Worm (Caenorhabditis elegans): Measurements from ENCODE around the gene irld-20.
A peak's percentile ranks its signal among the peaks of the same experiment; 100 is the strongest.

The irld-20 gene

DNA sequence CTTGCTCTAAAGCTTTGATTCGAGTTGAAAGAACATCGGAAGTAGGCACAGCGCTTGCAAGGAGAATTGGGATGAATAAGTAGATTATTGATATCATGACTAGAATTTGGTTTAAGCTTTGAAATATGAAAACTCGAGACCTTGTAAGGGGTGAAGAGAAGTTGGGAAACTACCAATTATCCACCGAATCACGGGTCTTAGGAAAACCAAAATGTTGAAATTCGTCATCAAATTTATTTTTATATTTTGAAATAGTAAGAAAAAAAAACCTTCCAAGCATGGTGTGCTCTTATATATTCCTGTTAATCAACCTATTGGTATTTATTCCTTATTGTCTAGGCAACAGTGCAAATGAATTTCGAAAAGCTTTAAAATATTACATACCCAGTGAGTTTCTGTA is at the start of gene irld-20, which contains the start of gene irld-60:
Gene irld-20 (plus strand): TSS at position 279 of the 400 bp plus-strand sequence.
Gene irld-60 (minus strand): TSS at position 101 of the 400 bp plus-strand sequence.
- TF ChIP-seq sup-37 (GFP tag; optimal IDR thresholded peaks at IDR 0.05) = no peak
- peak; percentile 14 for TF ChIP-seq nhr-85 (tag)

DNA sequence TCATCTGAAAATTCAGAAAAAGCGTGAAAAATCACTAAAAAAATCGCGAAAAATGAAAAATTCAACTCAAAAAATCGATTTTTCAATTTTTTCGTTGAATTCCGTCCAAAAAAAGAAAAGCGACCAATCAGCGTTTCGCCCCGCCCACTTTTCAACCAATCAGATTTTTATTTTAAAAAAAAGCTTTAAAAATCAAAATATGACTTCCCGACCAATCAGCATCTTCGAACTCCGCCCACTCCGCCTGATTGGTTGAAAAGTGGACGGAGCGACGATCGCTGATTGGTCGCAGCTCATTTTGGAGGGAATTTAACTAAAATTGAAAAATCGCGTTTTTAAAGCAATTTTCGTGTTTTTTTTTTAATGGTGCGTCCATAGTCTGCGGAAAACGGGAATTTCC is 48.5 kb upstream of the irld-20 start:
- TF ChIP-seq efl-1 (optimal IDR thresholded peaks at IDR 0.05) = no peak
- TF ChIP-seq efl-1 (GFP tag; optimal IDR thresholded peaks at IDR 0.05 in 1 of 2) = no peak
- TF ChIP-seq skn-1 (tag; optimal IDR thresholded peaks at IDR 0.05) = no peak
- TF ChIP-seq lin-14 (GFP tag; optimal IDR thresholded peaks at IDR 0.05) = no peak
- TF ChIP-seq fkh-8 (tag; optimal IDR thresholded peaks at IDR 0.05) = no peak
- TF ChIP-seq zag-1 (tag; optimal IDR thresholded peaks at IDR 0.05) = no peak
- no peak for TF ChIP-seq sptf-1 (tag; optimal IDR thresholded peaks at IDR 0.05)
- no peak for TF ChIP-seq pax-3 (tag; optimal IDR thresholded peaks at IDR 0.05)
- no peak for TF ChIP-seq nhr-84 (tag; optimal IDR thresholded peaks at IDR 0.05)
- TF ChIP-seq sox-4 (tag; optimal IDR thresholded peaks at IDR 0.05) = no peak

DNA sequence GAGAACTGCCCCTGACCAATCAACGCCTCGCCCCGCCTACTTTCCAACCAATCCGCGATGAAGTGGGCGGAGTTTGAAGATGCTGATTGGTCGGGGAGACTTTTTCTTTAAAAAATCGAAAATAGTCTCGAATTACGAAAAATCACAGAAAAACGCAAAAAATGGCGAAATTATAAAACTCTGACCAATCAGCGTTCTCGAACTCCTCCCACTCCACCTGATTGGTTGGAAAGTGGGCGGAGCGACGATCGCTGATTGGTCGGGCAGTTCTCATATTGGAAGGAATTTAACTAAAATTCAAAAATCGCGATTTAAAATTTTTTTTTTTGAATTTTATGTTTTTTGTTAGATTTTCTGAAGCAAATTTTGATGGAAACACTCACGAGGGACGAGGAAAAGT is 47.7 kb upstream of the irld-20 start:
- TF ChIP-seq hlh-17 (GFP tag; optimal IDR thresholded peaks at IDR 0.05; ENCODE audit: borderline replicate concordance) (no peak), Y116A8C.19 (tag; optimal IDR thresholded peaks at IDR 0.05; ENCODE audit: borderline replicate concordance) (no peak), unc-86 (tag; optimal IDR thresholded peaks at IDR 0.05) (no peak), unc-30 (tag; optimal IDR thresholded peaks at IDR 0.05) (no peak), zag-1 (tag; optimal IDR thresholded peaks at IDR 0.05) (no peak), hlh-4 (tag; optimal IDR thresholded peaks at IDR 0.05) (no peak), C04F5.9 (tag; optimal IDR thresholded peaks at IDR 0.05) (no peak), tbx-2 (tag; optimal IDR thresholded peaks at IDR 0.05) (no peak), ceh-8 (GFP tag; optimal IDR thresholded peaks at IDR 0.05) (no peak)

DNA sequence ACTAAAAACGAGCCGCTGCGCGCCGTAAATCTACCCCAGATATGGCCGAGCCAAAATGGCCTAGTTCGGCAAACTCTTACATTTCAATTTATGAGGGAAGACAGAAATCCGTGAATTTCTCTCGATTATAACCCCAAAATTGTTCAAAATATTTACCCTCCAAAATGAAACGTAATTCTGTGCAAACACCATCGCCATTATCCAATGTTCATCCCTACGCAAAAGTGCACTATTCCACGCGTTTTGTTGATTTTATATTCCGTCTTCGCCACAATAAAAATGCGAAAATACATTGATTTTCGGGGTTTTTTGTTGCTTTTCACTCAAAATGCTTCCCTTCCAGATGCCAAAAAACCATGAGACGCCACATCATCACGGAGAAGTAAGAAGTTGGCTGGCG is 39.7 kb upstream of the irld-20 start, which contains the start of gene hut-1:
Gene hut-1 (plus strand): TSS at position 344 of the 400 bp plus-strand sequence.
- no peak for TF ChIP-seq sox-4 (tag; optimal IDR thresholded peaks at IDR 0.05)
- no peak for TF ChIP-seq efl-3 (GFP tag; optimal IDR thresholded peaks at IDR 0.05)
- peak; percentile 64 to 80 for TF ChIP-seq lsy-2 (tag; optimal IDR thresholded peaks at IDR 0.05)
- no peak for TF ChIP-seq nhr-90 (tag; optimal IDR thresholded peaks at IDR 0.05; ENCODE audit: poor library complexity)
- TF ChIP-seq nhr-12 (tag; optimal IDR thresholded peaks at IDR 0.05) = no peak
- TF ChIP-seq fkh-10 (GFP tag; optimal IDR thresholded peaks at IDR 0.05) = no peak
- no peak for TF ChIP-seq nhr-85 (tag)
- TF ChIP-seq fkh-4 (tag; optimal IDR thresholded peaks at IDR 0.05; ENCODE audit: borderline replicate concordance) = no peak
- TF ChIP-seq grh-1 (GFP tag; IDR thresholded peaks at IDR 0.05) = no peak
- no peak for TF ChIP-seq unc-62 (GFP tag; optimal IDR thresholded peaks at IDR 0.05)
- TF ChIP-seq nhr-47 (tag; optimal IDR thresholded peaks at IDR 0.05) = peak; percentile 46
- no peak for TF ChIP-seq ztf-11 (tag; optimal IDR thresholded peaks at IDR 0.05)
- TF ChIP-seq efl-1 (optimal IDR thresholded peaks at IDR 0.05) = peak; percentile 60 to 85
- peak; percentile 88 to 98 for TF ChIP-seq efl-1 (GFP tag; optimal IDR thresholded peaks at IDR 0.05 in 1 of 2)
- no peak for TF ChIP-seq Y116A8C.19 (tag; optimal IDR thresholded peaks at IDR 0.05; ENCODE audit: borderline replicate concordance)
- no peak for TF ChIP-seq vab-15 (tag; optimal IDR thresholded peaks at IDR 0.05)
- no peak for TF ChIP-seq ceh-90 (tag; optimal IDR thresholded peaks at IDR 0.05)
- peak; percentile 1 to 60 (median 37) for TF ChIP-seq ceh-82 (tag; optimal IDR thresholded peaks at IDR 0.05)
- peak in 1 of 6 experiments; percentile 59 for TF ChIP-seq elt-3 (tag; optimal IDR thresholded peaks at IDR 0.05)
- no peak for TF ChIP-seq hlh-17 (GFP tag; optimal IDR thresholded peaks at IDR 0.05; ENCODE audit: borderline replicate concordance)
- no peak for TF ChIP-seq zip-4 (GFP tag; optimal IDR thresholded peaks at IDR 0.05)
- TF ChIP-seq aly-2 (tag; optimal IDR thresholded peaks at IDR 0.05) = peak; percentile 14
- no peak for TF ChIP-seq egl-27 (tag; optimal IDR thresholded peaks at IDR 0.05)
- TF ChIP-seq xbp-1 (tag; optimal IDR thresholded peaks at IDR 0.05) = peak; percentile 82
- no peak for TF ChIP-seq sptf-1 (tag; optimal IDR thresholded peaks at IDR 0.05)
- no peak for TF ChIP-seq isw-1 (GFP tag; IDR thresholded peaks at IDR 0.05)
- TF ChIP-seq nhr-84 (tag; optimal IDR thresholded peaks at IDR 0.05) = no peak
- peak; percentile 72 for TF ChIP-seq snu-23 (GFP tag; optimal IDR thresholded peaks at IDR 0.05)
- TF ChIP-seq hlh-4 (tag; optimal IDR thresholded peaks at IDR 0.05) = no peak
- no peak for TF ChIP-seq ceh-88 (GFP tag; IDR thresholded peaks at IDR 0.05)
- TF ChIP-seq unc-30 (tag; optimal IDR thresholded peaks at IDR 0.05) = no peak
- TF ChIP-seq ceh-8 (GFP tag; optimal IDR thresholded peaks at IDR 0.05) = no peak
- TF ChIP-seq ets-5 (GFP tag; IDR thresholded peaks at IDR 0.05) = no peak
- peak; percentile 29 for TF ChIP-seq tbx-2 (tag; optimal IDR thresholded peaks at IDR 0.05)
- TF ChIP-seq pqm-1 (tag; optimal IDR thresholded peaks at IDR 0.05) = no peak
- no peak for TF ChIP-seq aha-1 (tag; optimal IDR thresholded peaks at IDR 0.05)
- peak; percentile 4 for TF ChIP-seq dsc-1 (tag; optimal IDR thresholded peaks at IDR 0.05)
